Fruit fly (Drosophila melanogaster) whole organism, embryonic: ENCODE measurements around the gene Pex2.

Source experiments
- CG12744 ChIP-seq: fragments of 200-800 bp; sonication (Bioruptor generic); optimal IDR thresholded peaks from 2 replicates; lab custom pipeline; 2016; ENCODE audit warnings: missing biosample characterization, missing genetic modification characterization
- CG13287 ChIP-seq: fragments of 200-800 bp; sonication (Bioruptor generic); IDR thresholded peaks from 2 replicates; pipeline ENCODE4 v1.3.6; 2022; ENCODE audit warnings: missing biosample characterization, missing genetic modification characterization; ENCODE audit not compliant: partially characterized antibody
- CG15601 ChIP-seq: fragments of 200-800 bp; sonication (Bioruptor generic); optimal IDR thresholded peaks from 3 replicates; lab custom pipeline; 2019; ENCODE audit warnings: missing biosample characterization, mild to moderate bottlenecking, missing genetic modification characterization, moderate library complexity
- CG17385 ChIP-seq: fragments of 200-800 bp; sonication (Bioruptor generic); optimal IDR thresholded peaks from 3 replicates; lab custom pipeline; 2018; ENCODE audit warnings: missing biosample characterization, mild to moderate bottlenecking, missing genetic modification characterization
- CG1792 ChIP-seq: fragments of 200-800 bp; sonication (Bioruptor generic); optimal IDR thresholded peaks from 2 replicates; lab custom pipeline; 2016; ENCODE audit warnings: missing biosample characterization, missing genetic modification characterization
- CG18764 ChIP-seq: fragments of 200-800 bp; sonication (Bioruptor generic); optimal IDR thresholded peaks from 3 replicates; lab custom pipeline; 2016; ENCODE audit warnings: missing biosample characterization, missing genetic modification characterization
- CG2199 ChIP-seq: fragments of 200-800 bp; sonication (Bioruptor generic); IDR thresholded peaks from 3 replicates; pipeline ENCODE4 v1.3.6; 2022; ENCODE audit warnings: missing biosample characterization, missing genetic modification characterization
- CG31224 ChIP-seq: fragments of 200-800 bp; sonication (Bioruptor generic); IDR thresholded peaks from 2 replicates; pipeline ENCODE4 v1.3.6; 2022; ENCODE audit warnings: missing biosample characterization, missing genetic modification characterization
- CG32772 ChIP-seq: fragments of 200-800 bp; sonication (Bioruptor generic); IDR thresholded peaks from 2 replicates; pipeline ENCODE4 v1.3.6; 2022; ENCODE audit warnings: missing biosample characterization, missing genetic modification characterization
- CG3407 ChIP-seq: fragments of 200-800 bp; sonication (Bioruptor generic); optimal IDR thresholded peaks from 2 replicates; lab custom pipeline; 2018; ENCODE audit warnings: missing biosample characterization, mild to moderate bottlenecking, missing genetic modification characterization
- CG34422 ChIP-seq: fragments of 200-800 bp; sonication (Bioruptor generic); IDR thresholded peaks from 3 replicates; pipeline ENCODE4 v1.3.6; 2022; ENCODE audit warnings: missing biosample characterization, missing genetic modification characterization
- CG3726 ChIP-seq: fragments of 200-800 bp; sonication (Bioruptor generic); IDR thresholded peaks from 3 replicates; pipeline ENCODE4, ENCODE4 v1.3.6; 2022; ENCODE audit warnings: missing biosample characterization, missing genetic modification characterization
- CG43689 ChIP-seq: fragments of 200-800 bp; sonication (Bioruptor generic); IDR thresholded peaks from 2 replicates; pipeline ENCODE4 v1.3.6; 2022; ENCODE audit warnings: missing biosample characterization, missing genetic modification characterization
- CG4404 ChIP-seq: fragments of 200-800 bp; sonication (Bioruptor generic); IDR thresholded peaks from 2 replicates; pipeline ENCODE4 v1.3.6; 2022; ENCODE audit warnings: missing biosample characterization, missing genetic modification characterization
- CG6813 ChIP-seq: fragments of 200-800 bp; sonication (Bioruptor generic); optimal IDR thresholded peaks from 2 replicates; lab custom pipeline; 2017; ENCODE audit warnings: missing biosample characterization, missing genetic modification characterization, mild to moderate bottlenecking, moderate library complexity, missing genetic modification reagents
- CG8089 ChIP-seq: fragments of 200-800 bp; sonication (Bioruptor generic); optimal IDR thresholded peaks from 3 replicates; lab custom pipeline; 2016; ENCODE audit warnings: missing biosample characterization, missing genetic modification characterization
- CG8388 ChIP-seq: fragments of 200-800 bp; sonication (Bioruptor generic); optimal IDR thresholded peaks from 2 replicates; lab custom pipeline; 2019; ENCODE audit warnings: missing biosample characterization, mild to moderate bottlenecking, missing genetic modification characterization, moderate library complexity
- CG9215 ChIP-seq: fragments of 200-800 bp; sonication (Bioruptor generic); IDR thresholded peaks from 2 replicates; pipeline ENCODE4 v1.3.6; 2022; ENCODE audit warnings: missing biosample characterization, missing genetic modification characterization
- Chrac-16 ChIP-seq: fragments of 200-800 bp; sonication (Bioruptor generic); optimal IDR thresholded peaks from 3 replicates; lab custom pipeline; 2016; ENCODE audit warnings: missing biosample characterization, missing genetic modification characterization
- D19B ChIP-seq: fragments of 200-800 bp; sonication (Bioruptor generic); optimal IDR thresholded peaks from 2 replicates; lab custom pipeline; 2017; ENCODE audit warnings: missing biosample characterization, mild to moderate bottlenecking, missing genetic modification characterization
- H2.0 ChIP-seq: fragments of 200-800 bp; sonication (Bioruptor generic); IDR thresholded peaks from 2 replicates; pipeline ENCODE4 v1.3.6; 2022; ENCODE audit warnings: missing biosample characterization, missing genetic modification characterization
- HLH4C ChIP-seq: fragments of 200-800 bp; sonication (Bioruptor generic); IDR thresholded peaks from 3 replicates; pipeline ENCODE4 v1.3.6; 2022; ENCODE audit warnings: missing biosample characterization, missing genetic modification characterization; ENCODE audit not compliant: partially characterized antibody
- HmgZ ChIP-seq: fragments of 200-800 bp; sonication (Bioruptor generic); optimal IDR thresholded peaks from 2 replicates; lab custom pipeline; 2018; ENCODE audit warnings: missing biosample characterization, mild to moderate bottlenecking, missing genetic modification characterization
- Lim3 ChIP-seq: fragments of 200-800 bp; sonication (Bioruptor generic); IDR thresholded peaks from 2 replicates; pipeline ENCODE4 v1.3.6; 2022; ENCODE audit warnings: missing biosample characterization, missing genetic modification characterization
- MBD-R2 ChIP-seq: fragments of 200-800 bp; sonication (Bioruptor generic); IDR thresholded peaks from 2 replicates; pipeline ENCODE4 v1.3.6; 2022; ENCODE audit warnings: missing biosample characterization, missing genetic modification characterization
- Meics ChIP-seq: fragments of 200-800 bp; sonication (Bioruptor generic); optimal IDR thresholded peaks from 2 replicates; lab custom pipeline; 2017; ENCODE audit warnings: missing biosample characterization, mild to moderate bottlenecking, missing genetic modification characterization
- Mes4 ChIP-seq: fragments of 200-800 bp; sonication (Bioruptor generic); optimal IDR thresholded peaks from 2 replicates; lab custom pipeline; 2016; ENCODE audit warnings: missing biosample characterization, missing genetic modification characterization
- Myb ChIP-seq: fragments of 200-800 bp; sonication (Bioruptor generic); optimal IDR thresholded peaks from 2 replicates; lab custom pipeline; 2016; ENCODE audit warnings: missing biosample characterization, missing genetic modification characterization
- Neu2 ChIP-seq: fragments of 200-800 bp; sonication (Bioruptor generic); optimal IDR thresholded peaks from 3 replicates; lab custom pipeline; 2016; ENCODE audit warnings: missing biosample characterization, missing genetic modification characterization, borderline replicate concordance
- Nf-YA ChIP-seq: fragments of 200-800 bp; sonication (Bioruptor generic); IDR thresholded peaks from 2 replicates; pipeline ENCODE4 v1.3.6; 2022; ENCODE audit warnings: missing biosample characterization, missing genetic modification characterization
- Pdp1 ChIP-seq, 2 experiments: fragments of 200-800 bp; sonication (Bioruptor generic); optimal IDR thresholded peaks; 3 replicates each; lab custom pipeline; 2016; ENCODE audit warnings: missing biosample characterization in 2 of 2, missing genetic modification characterization in 2 of 2, mild to moderate bottlenecking in 1 of 2, moderate library complexity in 1 of 2
- Ravus ChIP-seq: fragments of 200-800 bp; sonication (Bioruptor generic); IDR thresholded peaks from 2 replicates; pipeline ENCODE4 v1.3.6; 2022; ENCODE audit warnings: missing biosample characterization, missing genetic modification characterization
- Side ChIP-seq: fragments of 200-800 bp; sonication (Bioruptor generic); optimal IDR thresholded peaks from 2 replicates; lab custom pipeline; 2016; ENCODE audit warnings: missing biosample characterization, missing genetic modification characterization
- Sin3A ChIP-seq: fragments of >200 bp; optimal IDR thresholded peaks from 2 replicates; lab custom pipeline; 2018
- Sry-β ChIP-seq: fragments of 200-800 bp; sonication (Bioruptor generic); optimal IDR thresholded peaks from 2 replicates; lab custom pipeline; 2018; ENCODE audit warnings: missing biosample characterization, mild to moderate bottlenecking, missing genetic modification characterization, moderate library complexity
- bigmax ChIP-seq: fragments of 200-800 bp; sonication (Bioruptor generic); optimal IDR thresholded peaks from 2 replicates; lab custom pipeline; 2018; ENCODE audit warnings: missing biosample characterization, mild to moderate bottlenecking, missing genetic modification characterization
- br ChIP-seq: fragments of >200 bp; optimal IDR thresholded peaks from 2 replicates; lab custom pipeline; 2017
- chn ChIP-seq: fragments of 200-800 bp; sonication (Bioruptor generic); optimal IDR thresholded peaks from 2 replicates; lab custom pipeline; 2016; ENCODE audit warnings: missing biosample characterization, missing genetic modification characterization
- croc ChIP-seq: fragments of 200-800 bp; sonication (Bioruptor generic); conservative IDR thresholded peaks from 3 replicates; pipeline ENCODE4 v1.3.6; 2022; ENCODE audit warnings: missing biosample characterization, missing genetic modification characterization
- dati ChIP-seq: fragments of 200-800 bp; sonication (Bioruptor generic); IDR thresholded peaks from 2 replicates; pipeline ENCODE4 v1.3.6; 2022; ENCODE audit warnings: missing biosample characterization, missing genetic modification characterization
- dpn ChIP-seq, 2 experiments: fragments of 200-800 bp; sonication (Bioruptor generic); optimal IDR thresholded peaks; 3 replicates each; lab custom pipeline; 2016; ENCODE audit warnings: missing biosample characterization in 2 of 2, missing genetic modification characterization in 2 of 2
- en ChIP-seq: fragments of 200-800 bp; sonication (Bioruptor generic); optimal IDR thresholded peaks from 2 replicates; lab custom pipeline; 2016; ENCODE audit warnings: missing biosample characterization, missing genetic modification characterization
- fu2 ChIP-seq: fragments of 200-800 bp; sonication (Bioruptor generic); optimal IDR thresholded peaks from 2 replicates; lab custom pipeline; 2016; ENCODE audit warnings: missing biosample characterization, missing genetic modification characterization
- hbn ChIP-seq: fragments of 200-800 bp; sonication (Bioruptor generic); IDR thresholded peaks from 2 replicates; pipeline ENCODE4 v1.3.6; 2022; ENCODE audit warnings: missing biosample characterization, missing genetic modification characterization; ENCODE audit not compliant: partially characterized antibody
- lov ChIP-seq, 2 experiments: fragments of 200-800 bp in 1 of 2; fragments of >200 bp in 1 of 2; sonication (Bioruptor generic) in 1 of 2; IDR thresholded peaks in 1 of 2; optimal IDR thresholded peaks in 1 of 2; 2 replicates in 1 of 2; 3 replicates in 1 of 2; pipeline versions ENCODE4 v1.3.6 to Lab custom; 2017 to 2022; ENCODE audit warnings: missing biosample characterization in 1 of 2, missing genetic modification characterization in 1 of 2
- org-1 ChIP-seq: fragments of 200-800 bp; sonication (Bioruptor generic); optimal IDR thresholded peaks from 2 replicates; lab custom pipeline; 2017; ENCODE audit warnings: missing biosample characterization, missing genetic modification characterization
- pros ChIP-seq: fragments of 200-800 bp; sonication (Bioruptor generic); optimal IDR thresholded peaks from 3 replicates; lab custom pipeline; 2019; ENCODE audit warnings: missing biosample characterization, mild to moderate bottlenecking, missing genetic modification characterization, moderate library complexity
- ro ChIP-seq: fragments of 200-800 bp; sonication (Bioruptor generic); IDR thresholded peaks from 2 replicates; pipeline ENCODE4 v1.3.6; 2022; ENCODE audit warnings: missing biosample characterization, missing genetic modification characterization
- sd ChIP-seq: fragments of 200-800 bp; sonication (Bioruptor generic); optimal IDR thresholded peaks from 3 replicates; lab custom pipeline; 2018; ENCODE audit warnings: missing biosample characterization, mild to moderate bottlenecking, missing genetic modification characterization, moderate library complexity
- sima ChIP-seq: fragments of 200-800 bp; sonication (Bioruptor generic); optimal IDR thresholded peaks from 2 replicates; lab custom pipeline; 2016; ENCODE audit warnings: missing biosample characterization, missing genetic modification characterization
- so ChIP-seq: fragments of 200-800 bp; sonication (Bioruptor generic); IDR thresholded peaks from 3 replicates; pipeline ENCODE4 v1.3.6; 2022; ENCODE audit warnings: missing biosample characterization, missing genetic modification characterization
- stwl ChIP-seq: fragments of 200-800 bp; sonication (Bioruptor generic); optimal IDR thresholded peaks from 3 replicates; lab custom pipeline; 2018; ENCODE audit warnings: missing biosample characterization, mild to moderate bottlenecking, missing genetic modification characterization, moderate library complexity
- vfl ChIP-seq: fragments of 200-800 bp; sonication (Bioruptor generic); optimal IDR thresholded peaks from 2 replicates; lab custom pipeline; 2016; ENCODE audit warnings: missing biosample characterization, missing genetic modification characterization

Pex2 gene

DNA sequence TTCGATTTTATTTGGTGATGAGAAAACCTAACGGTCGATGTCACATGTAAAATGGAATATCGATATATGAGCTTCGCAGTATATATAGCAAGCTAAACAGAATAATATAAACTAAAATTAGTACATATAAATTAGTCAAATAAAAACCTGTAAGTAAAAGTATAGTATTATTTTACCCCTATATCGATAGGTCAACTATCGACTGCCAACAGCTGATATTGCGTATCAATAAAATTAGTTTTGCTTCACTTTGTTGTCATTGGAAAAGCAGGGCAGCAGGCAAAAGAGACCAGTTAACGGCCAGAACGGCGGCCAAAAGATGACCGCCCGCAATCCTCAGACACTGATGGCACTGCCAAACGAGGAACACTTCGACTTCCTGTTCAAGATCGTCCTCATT, 41.9 kb upstream of the Pex2 start, which contains the start of gene Rab19 (continued):
- TF ChIP-seq Lim3 (GFP tag; lab: Robert Waterston, UW): no peak
- TF ChIP-seq en: no peak
- TF ChIP-seq CG17385: peak; percentile 36
- TF ChIP-seq Nf-YA (GFP tag; lab: Robert Waterston, UW): no peak
- no peak for TF ChIP-seq D19B (GFP tag; lab: Kevin White, UChicago)
- TF ChIP-seq CG12744 (GFP tag; lab: Kevin White, UChicago): no peak
- no peak for TF ChIP-seq br (lab: Kevin White, UChicago)
- TF ChIP-seq stwl: peak; percentile 57
- no peak for TF ChIP-seq CG1792 (GFP tag; lab: Kevin White, UChicago)
- no peak for TF ChIP-seq CG31224
- TF ChIP-seq dpn (GFP tag; optimal IDR thresholded peaks at IDR 0.05; lab: Kevin White, UChicago): no peak
- peak; percentile 97 for TF ChIP-seq CG13287 (GFP tag; lab: Robert Waterston, UW)
- TF ChIP-seq H2.0 (GFP tag; lab: Robert Waterston, UW): no peak
- no peak for TF ChIP-seq bigmax
- peak; percentile 48 for TF ChIP-seq CG15601 (tag; lab: Kevin White, UChicago)
- TF ChIP-seq chn (GFP tag; lab: Kevin White, UChicago): no peak
- TF ChIP-seq Sry-β (GFP tag; lab: Kevin White, UChicago): no peak
- TF ChIP-seq HLH4C: peak; percentile 89
- no peak for TF ChIP-seq CG3726 (GFP tag; lab: Robert Waterston, UW)
- TF ChIP-seq CG8089 (GFP tag; lab: Kevin White, UChicago): no peak
- no peak for TF ChIP-seq Side
- TF ChIP-seq dati: no peak
- no peak for TF ChIP-seq fu2 (GFP tag; lab: Kevin White, UChicago)
- TF ChIP-seq CG34422: no peak
- TF ChIP-seq vfl: no peak
- no peak for TF ChIP-seq org-1 (GFP tag; lab: Kevin White, UChicago)
- TF ChIP-seq CG6813 (GFP tag; lab: Kevin White, UChicago): no peak
- TF ChIP-seq Mes4: no peak
- peak; percentile 27 for TF ChIP-seq HmgZ (tag; lab: Kevin White, UChicago)
- TF ChIP-seq CG18764 (GFP tag; lab: Kevin White, UChicago): no peak
- no peak for TF ChIP-seq CG2199
- no peak for TF ChIP-seq Neu2 (GFP tag; lab: Kevin White, UChicago)
- peak; percentile 85 for TF ChIP-seq Myb
- TF ChIP-seq CG8388 (GFP tag; lab: Kevin White, UChicago): no peak
- no peak for TF ChIP-seq Meics
- peak; percentile 59; the same call in 1 of the 2 replicates for TF ChIP-seq MBD-R2
- TF ChIP-seq Ravus (GFP tag; lab: Robert Waterston, UW): no peak
- no peak for TF ChIP-seq Sin3A (lab: Kevin White, UChicago)
- TF ChIP-seq sima: no peak
- TF ChIP-seq Pdp1 (GFP tag; optimal IDR thresholded peaks at IDR 0.05; lab: Kevin White, UChicago): no peak
- TF ChIP-seq CG4404 (GFP tag; lab: Robert Waterston, UW): no peak
- TF ChIP-seq sd (tag; lab: Kevin White, UChicago): no peak
- TF ChIP-seq lov (optimal IDR thresholded peaks at IDR 0.05; lab: Kevin White, UChicago): no peak
- no peak for TF ChIP-seq lov (GFP tag; IDR thresholded peaks at IDR 0.05; lab: Robert Waterston, UW)
- no peak for TF ChIP-seq CG9215 (GFP tag; lab: Robert Waterston, UW)
- no peak for TF ChIP-seq Chrac-16 (GFP tag; lab: Kevin White, UChicago)
- TF ChIP-seq pros: no peak
- TF ChIP-seq ro (GFP tag; lab: Robert Waterston, UW): no peak
- TF ChIP-seq croc (GFP tag; lab: Robert Waterston, UW): no peak
- no peak for TF ChIP-seq CG43689
- no peak for TF ChIP-seq CG32772 (GFP tag; lab: Robert Waterston, UW)
- TF ChIP-seq CG3407: no peak
- peak; percentile 87 for TF ChIP-seq hbn (GFP tag; lab: Robert Waterston, UW)
- no peak for TF ChIP-seq so (GFP tag; lab: Robert Waterston, UW)
